Fruit fly (Drosophila melanogaster): ENCODE measurements around the gene CG13950.

Gene CG13950

dm6 chr2L:867899-868605 is 8.1 kb downstream of the CG13950 start, which contains the start of gene aru (continued):
- TF ChIP-seq cwo (GFP tag; optimal IDR thresholded peaks at IDR 0.05) (peak; percentile 55), Ptx1 (GFP tag; IDR thresholded peaks at IDR 0.05) (no peak), CG10431 (GFP tag; optimal IDR thresholded peaks at IDR 0.05) (no peak), pnt (GFP tag; optimal IDR thresholded peaks at IDR 0.05) (no peak), zen2 (GFP tag; IDR thresholded peaks at IDR 0.05; ENCODE audit: partially characterized antibody) (no peak), CG7372 (GFP tag; IDR thresholded peaks at IDR 0.05) (no peak), CG1024 (GFP tag; IDR thresholded peaks at IDR 0.05) (no peak; the same call in 1 of the 2 replicates), wdn (GFP tag; IDR thresholded peaks at IDR 0.05) (no peak), CG1603 (tag; optimal IDR thresholded peaks at IDR 0.05) (peak; percentile 28), tup (GFP tag; optimal IDR thresholded peaks at IDR 0.05) (no peak), fd102C (GFP tag; optimal IDR thresholded peaks at IDR 0.05) (peak; percentile 37), corto (GFP tag; optimal IDR thresholded peaks at IDR 0.05) (peak; percentile 0), Taf1 (GFP tag; IDR thresholded peaks at IDR 0.05) (no peak), trem (tag; optimal IDR thresholded peaks at IDR 0.05) (peak; percentile 12), gsb (GFP tag; IDR thresholded peaks at IDR 0.05) (no peak), vvl (GFP tag; IDR thresholded peaks at IDR 0.05) (peak; percentile 70; the same call in 1 of the 2 replicates), CG15479 (GFP tag; optimal IDR thresholded peaks at IDR 0.05) (no peak), ash1 (GFP tag; optimal IDR thresholded peaks at IDR 0.05) (no peak), CG4854 (GFP tag; optimal IDR thresholded peaks at IDR 0.05) (no peak), gcm2 (GFP tag; optimal IDR thresholded peaks at IDR 0.05) (no peak), nerfin-1 (tag; optimal IDR thresholded peaks at IDR 0.05) (no peak), CG12659 (GFP tag; optimal IDR thresholded peaks at IDR 0.05) (peak; percentile 47)

- TF ChIP-seq yki (optimal IDR thresholded peaks at IDR 0.05): no peak
- 0 out of 3 replicates have a peak, but pooled peaks have one; percentile 9 for TF ChIP-seq CG6791 (GFP tag; IDR thresholded peaks at IDR 0.05; ENCODE audit: partially characterized antibody)
- no peak for TF ChIP-seq croc (GFP tag; conservative IDR thresholded peaks at IDR 0.05)
- no peak for TF ChIP-seq Jarid2 (GFP tag; optimal IDR thresholded peaks at IDR 0.05)
- TF ChIP-seq CG4404 (GFP tag; IDR thresholded peaks at IDR 0.05): no peak
- peak; percentile 76 for TF ChIP-seq Ets65A (GFP tag)
- TF ChIP-seq Med (GFP tag): peak; percentile 62
- TF ChIP-seq sens (GFP tag): peak; percentile 65
- no peak for TF ChIP-seq CG33557 (GFP tag; optimal IDR thresholded peaks at IDR 0.05)
Observed at dm6 chr2L:868961-869360, 9.0 kb downstream of the CG13950 start.

dm6 chr2L:869497-870040 is 9.6 kb downstream of the CG13950 start, which contains the start of gene dbe:
TSS of gene dbe (minus strand) at chr2L:869857.
- TF ChIP-seq CG8290 (GFP tag; optimal IDR thresholded peaks at IDR 0.05): no peak
- no peak for TF ChIP-seq CG8290 (tag; optimal IDR thresholded peaks at IDR 0.05)
- TF ChIP-seq tap (tag; optimal IDR thresholded peaks at IDR 0.05): peak; percentile 13
- TF ChIP-seq tx (GFP tag; optimal IDR thresholded peaks at IDR 0.05): no peak
- TF ChIP-seq CG17359 (tag; optimal IDR thresholded peaks at IDR 0.05): no peak
- TF ChIP-seq ase (GFP tag; IDR thresholded peaks at IDR 0.05): no peak
- TF ChIP-seq row (GFP tag; IDR thresholded peaks at IDR 0.05): peak; percentile 57
- TF ChIP-seq Rfx (GFP tag; IDR thresholded peaks at IDR 0.05): peak; percentile 45
- no peak for TF ChIP-seq CG6654 (GFP tag; optimal IDR thresholded peaks at IDR 0.05)
- peak; percentile 16 for TF ChIP-seq CG17829 (tag; optimal IDR thresholded peaks at IDR 0.05)
- TF ChIP-seq Bgb (GFP tag; IDR thresholded peaks at IDR 0.05; ENCODE audit: partially characterized antibody): peak; percentile 26; the same call in 1 of the 2 replicates
- TF ChIP-seq Xbp1 (GFP tag; optimal IDR thresholded peaks at IDR 0.05): peak; percentile 37
- TF ChIP-seq CG12391 (tag; optimal IDR thresholded peaks at IDR 0.05): peak; percentile 41
- no peak for TF ChIP-seq rib (GFP tag; IDR thresholded peaks at IDR 0.05)
- peak; percentile 30 for TF ChIP-seq Vsx1 (GFP tag; optimal IDR thresholded peaks at IDR 0.05)
- no peak for TF ChIP-seq CG7745 (tag; optimal IDR thresholded peaks at IDR 0.05)
- TF ChIP-seq bbx (GFP tag; IDR thresholded peaks at IDR 0.05; ENCODE audit: partially characterized antibody): 0 out of 2 replicates have a peak, but pooled peaks have one; percentile 26
- TF ChIP-seq repo (GFP tag; optimal IDR thresholded peaks at IDR 0.05): peak; percentile 43

Data from whole organism, embryonic.